Fruit fly (Drosophila melanogaster): ENCODE measurements around the gene B-H2.

dm6 chrX:17290960-17291432 lies 23.4 kb upstream of the B-H2 start:
- no peak for TF ChIP-seq Dfd (GFP tag; optimal IDR thresholded peaks at IDR 0.05)
- TF ChIP-seq Vsx2 (GFP tag; optimal IDR thresholded peaks at IDR 0.05; ENCODE audit: partially characterized antibody), result no peak
- TF ChIP-seq psq (GFP tag; optimal IDR thresholded peaks at IDR 0.05), result no peak
- TF ChIP-seq br (GFP tag; optimal IDR thresholded peaks at IDR 0.05), result no peak
- no peak for TF ChIP-seq Dif (GFP tag; optimal IDR thresholded peaks at IDR 0.05; ENCODE audit: partially characterized antibody)
- no peak for TF ChIP-seq lola (GFP tag; optimal IDR thresholded peaks at IDR 0.05)
- TF ChIP-seq ey (GFP tag; optimal IDR thresholded peaks at IDR 0.05), result no peak
- TF ChIP-seq Abd-B (GFP tag; optimal IDR thresholded peaks at IDR 0.05), result no peak

All from whole organism, wandering third instar larva.